Fruit fly (Drosophila melanogaster) whole organism, embryonic: ENCODE measurements around the gene alpha-Est3.

Experiments
- B-H2 ChIP-seq: fragments of 200-800 bp; sonication (Bioruptor generic); optimal IDR thresholded peaks from 2 replicates; lab custom pipeline; 2018; ENCODE audit warnings: missing biosample characterization, mild to moderate bottlenecking, missing genetic modification characterization
- CG10979 ChIP-seq: fragments of 200-800 bp; sonication (Bioruptor generic); optimal IDR thresholded peaks from 2 replicates; lab custom pipeline; 2018; ENCODE audit warnings: missing biosample characterization, mild to moderate bottlenecking, missing genetic modification characterization, moderate library complexity
- CG11456 ChIP-seq: fragments of 200-800 bp; sonication (Bioruptor generic); IDR thresholded peaks from 3 replicates; pipeline ENCODE4 v1.3.6; 2022; ENCODE audit warnings: missing biosample characterization, missing genetic modification characterization
- CG17385 ChIP-seq: fragments of 200-800 bp; sonication (Bioruptor generic); optimal IDR thresholded peaks from 3 replicates; lab custom pipeline; 2018; ENCODE audit warnings: missing biosample characterization, mild to moderate bottlenecking, missing genetic modification characterization
- CG17568 ChIP-seq: fragments of 200-800 bp; sonication (Bioruptor generic); optimal IDR thresholded peaks from 2 replicates; lab custom pipeline; 2018; ENCODE audit warnings: missing biosample characterization, mild to moderate bottlenecking, missing genetic modification characterization, moderate library complexity
- CG18619 ChIP-seq: fragments of 200-800 bp; sonication (Bioruptor generic); optimal IDR thresholded peaks from 3 replicates; lab custom pipeline; 2017; ENCODE audit warnings: missing biosample characterization, mild to moderate bottlenecking, missing genetic modification characterization
- CG30020 ChIP-seq: fragments of 200-800 bp; optimal IDR thresholded peaks from 2 replicates; lab custom pipeline; 2019; ENCODE audit warnings: missing biosample characterization, mild to moderate bottlenecking, missing genetic modification characterization, moderate library complexity
- CG31224 ChIP-seq: fragments of 200-800 bp; sonication (Bioruptor generic); IDR thresholded peaks from 2 replicates; pipeline ENCODE4 v1.3.6; 2022; ENCODE audit warnings: missing biosample characterization, missing genetic modification characterization
- CG31388 ChIP-seq: fragments of 200-800 bp; sonication (Bioruptor generic); optimal IDR thresholded peaks from 2 replicates; lab custom pipeline; 2016; ENCODE audit warnings: missing biosample characterization, missing genetic modification characterization
- CG31441 ChIP-seq: fragments of 200-800 bp; sonication (Bioruptor generic); IDR thresholded peaks from 2 replicates; pipeline ENCODE4 v1.3.6; 2022; ENCODE audit warnings: missing biosample characterization, missing genetic modification characterization
- CG3995 ChIP-seq: fragments of 200-800 bp; sonication (Bioruptor generic); optimal IDR thresholded peaks from 3 replicates; lab custom pipeline; 2016; ENCODE audit warnings: missing biosample characterization, missing genetic modification characterization
- CG4730 ChIP-seq: fragments of 200-800 bp; sonication (Bioruptor generic); IDR thresholded peaks from 2 replicates; pipeline ENCODE4 v1.3.6; 2022; ENCODE audit warnings: missing biosample characterization, missing genetic modification characterization
- CG6654 ChIP-seq: fragments of 200-800 bp; sonication (Bioruptor generic); optimal IDR thresholded peaks from 2 replicates; lab custom pipeline; 2017; ENCODE audit warnings: missing biosample characterization, mild to moderate bottlenecking, missing genetic modification characterization
- CG6683 ChIP-seq: fragments of 200-800 bp; sonication (Bioruptor generic); optimal IDR thresholded peaks from 2 replicates; lab custom pipeline; 2017; ENCODE audit warnings: missing biosample characterization, mild to moderate bottlenecking, missing genetic modification characterization, missing genetic modification reagents
- CG7987 ChIP-seq: fragments of 200-800 bp; sonication (Bioruptor generic); optimal IDR thresholded peaks from 2 replicates; lab custom pipeline; 2018; ENCODE audit warnings: missing biosample characterization, mild to moderate bottlenecking, missing genetic modification characterization, moderate library complexity
- CG9437 ChIP-seq: fragments of 200-800 bp; sonication (Bioruptor generic); optimal IDR thresholded peaks from 2 replicates; lab custom pipeline; 2018; ENCODE audit warnings: missing biosample characterization, mild to moderate bottlenecking, missing genetic modification characterization
- CG9932 ChIP-seq: fragments of 200-800 bp; sonication (Bioruptor generic); IDR thresholded peaks from 2 replicates; pipeline ENCODE4 v1.3.6; 2022; ENCODE audit warnings: missing biosample characterization, missing genetic modification characterization
- D19A ChIP-seq: fragments of 200-800 bp; optimal IDR thresholded peaks from 3 replicates; lab custom pipeline; 2019; ENCODE audit warnings: missing biosample characterization, mild to moderate bottlenecking, missing genetic modification characterization, moderate library complexity
- Dad ChIP-seq: fragments of 200-800 bp; sonication (Bioruptor generic); optimal IDR thresholded peaks from 3 replicates; lab custom pipeline; 2016; ENCODE audit warnings: missing biosample characterization, missing genetic modification characterization
- Dek ChIP-seq: fragments of 200-800 bp; sonication (Bioruptor generic); optimal IDR thresholded peaks from 3 replicates; lab custom pipeline; 2019; ENCODE audit warnings: missing biosample characterization, mild to moderate bottlenecking, missing genetic modification characterization, moderate library complexity
- E2f2 ChIP-seq: fragments of 200-800 bp; sonication (Bioruptor generic); IDR thresholded peaks from 2 replicates; pipeline ENCODE4 v1.3.6; 2022; ENCODE audit warnings: missing biosample characterization, missing genetic modification characterization
- Ets65A ChIP-seq: fragments of 200-800 bp; sonication (Bioruptor generic); peaks from one replicate; lab custom pipeline; 2016; ENCODE audit warnings: missing biosample characterization, missing genetic modification characterization
- GATAe ChIP-seq: fragments of 200-800 bp; sonication (Bioruptor generic); conservative IDR thresholded peaks from 2 replicates; pipeline ENCODE4 v1.3.6; 2022; ENCODE audit warnings: missing biosample characterization, missing genetic modification characterization
- H15 ChIP-seq: fragments of 200-800 bp; sonication (Bioruptor generic); IDR thresholded peaks from 3 replicates; pipeline ENCODE4 v1.3.6; 2022; ENCODE audit warnings: missing biosample characterization, missing genetic modification characterization
- HLH3B ChIP-seq: fragments of 200-800 bp; sonication (Bioruptor generic); IDR thresholded peaks from 2 replicates; pipeline ENCODE4 v1.3.6; 2022; ENCODE audit warnings: missing biosample characterization, missing genetic modification characterization
- Hey ChIP-seq: fragments of 200-800 bp; sonication (Bioruptor generic); optimal IDR thresholded peaks from 3 replicates; lab custom pipeline; 2018; ENCODE audit warnings: missing biosample characterization, mild to moderate bottlenecking, missing genetic modification characterization
- Max ChIP-seq: fragments of 200-800 bp; sonication (Bioruptor generic); optimal IDR thresholded peaks from 2 replicates; lab custom pipeline; 2016; ENCODE audit warnings: missing biosample characterization, mild to moderate bottlenecking, missing genetic modification characterization
- NFAT ChIP-seq: fragments of 200-800 bp; sonication (Bioruptor generic); IDR thresholded peaks from 2 replicates; pipeline ENCODE4 v1.3.6; 2022; ENCODE audit warnings: missing biosample characterization, missing genetic modification characterization
- Nf-YB ChIP-seq: fragments of 200-800 bp; sonication (Bioruptor generic); optimal IDR thresholded peaks from 3 replicates; lab custom pipeline; 2019; ENCODE audit warnings: missing biosample characterization, mild to moderate bottlenecking, missing genetic modification characterization, moderate library complexity
- PHDP ChIP-seq: fragments of 200-800 bp; sonication (Bioruptor generic); optimal IDR thresholded peaks from 3 replicates; lab custom pipeline; 2018; ENCODE audit warnings: missing biosample characterization, mild to moderate bottlenecking, missing genetic modification characterization, moderate library complexity
- Sry-β ChIP-seq: fragments of 200-800 bp; sonication (Bioruptor generic); optimal IDR thresholded peaks from 2 replicates; lab custom pipeline; 2018; ENCODE audit warnings: missing biosample characterization, mild to moderate bottlenecking, missing genetic modification characterization, moderate library complexity
- ab ChIP-seq: fragments of 200-800 bp; sonication (Bioruptor generic); optimal IDR thresholded peaks from 2 replicates; lab custom pipeline; 2016; ENCODE audit warnings: missing biosample characterization, missing genetic modification characterization
- ara ChIP-seq: fragments of 200-800 bp; sonication (Bioruptor generic); IDR thresholded peaks from 2 replicates; pipeline ENCODE4 v1.3.6; 2022; ENCODE audit warnings: missing biosample characterization, missing genetic modification characterization
- bcd ChIP-seq: fragments of 200-800 bp; sonication (Bioruptor generic); optimal IDR thresholded peaks from 2 replicates; lab custom pipeline; 2017; ENCODE audit warnings: missing biosample characterization, mild to moderate bottlenecking, missing genetic modification characterization
- corto ChIP-seq: fragments of 200-800 bp; sonication (Bioruptor generic); optimal IDR thresholded peaks from 2 replicates; lab custom pipeline; 2016; ENCODE audit warnings: missing biosample characterization, mild to moderate bottlenecking, missing genetic modification characterization, moderate library complexity
- exex ChIP-seq: fragments of 200-800 bp; sonication (Bioruptor generic); optimal IDR thresholded peaks from 4 replicates; lab custom pipeline; 2018; ENCODE audit warnings: missing biosample characterization, mild to moderate bottlenecking, missing genetic modification characterization, moderate library complexity
- h ChIP-seq: fragments of >200 bp; optimal IDR thresholded peaks from 2 replicates; lab custom pipeline; 2017
- insv ChIP-seq, 2 experiments: fragments of 200-800 bp; sonication (Bioruptor generic); optimal IDR thresholded peaks; 3 replicates each; lab custom pipeline; 2016 to 2018; ENCODE audit warnings: missing biosample characterization in 2 of 2, missing genetic modification characterization in 2 of 2
- ken ChIP-seq: fragments of 200-800 bp; sonication (Bioruptor generic); IDR thresholded peaks from 3 replicates; pipeline ENCODE4 v1.3.6; 2022; ENCODE audit warnings: missing biosample characterization, missing genetic modification characterization
- mirr ChIP-seq: fragments of 200-800 bp; sonication (Bioruptor generic); optimal IDR thresholded peaks from 3 replicates; lab custom pipeline; 2018; ENCODE audit warnings: missing biosample characterization, mild to moderate bottlenecking, missing genetic modification characterization
- repo ChIP-seq: fragments of 200-800 bp; sonication (Bioruptor generic); optimal IDR thresholded peaks from 2 replicates; lab custom pipeline; 2016; ENCODE audit warnings: missing biosample characterization, missing genetic modification characterization
- sc ChIP-seq, 3 experiments: fragments of >200 bp in 2 of 3; fragments of 200-800 bp in 1 of 3; sonication (Bioruptor generic) in 1 of 3; optimal IDR thresholded peaks; 2 replicates in 2 of 3; 3 replicates in 1 of 3; lab custom pipeline; 2017; ENCODE audit warnings: mild to moderate bottlenecking in 1 of 3, missing biosample characterization in 1 of 3, missing genetic modification characterization in 1 of 3, missing genetic modification reagents in 1 of 3
- slbo ChIP-seq: fragments of 200-800 bp; sonication (Bioruptor generic); IDR thresholded peaks from 2 replicates; pipeline ENCODE4 v1.3.6; 2022; ENCODE audit warnings: missing biosample characterization, missing genetic modification characterization
- sug ChIP-seq: fragments of 200-800 bp; optimal IDR thresholded peaks from 2 replicates; lab custom pipeline; 2019; ENCODE audit warnings: missing biosample characterization, mild to moderate bottlenecking, missing genetic modification characterization, moderate library complexity
- tll ChIP-seq, 2 experiments: fragments of 200-800 bp in 1 of 2; fragments of >200 bp in 1 of 2; sonication (Bioruptor generic) in 1 of 2; optimal IDR thresholded peaks; 2 replicates each; lab custom pipeline; 2017 to 2019; ENCODE audit warnings: missing biosample characterization in 2 of 2, missing genetic modification characterization in 2 of 2, mild to moderate bottlenecking in 1 of 2, moderate library complexity in 1 of 2
- vnd ChIP-seq: fragments of 200-800 bp; sonication (Bioruptor generic); IDR thresholded peaks from 3 replicates; pipeline ENCODE4 v1.3.6; 2022; ENCODE audit warnings: missing biosample characterization, missing genetic modification characterization; ENCODE audit not compliant: partially characterized antibody

alpha-Est3 gene

DNA sequence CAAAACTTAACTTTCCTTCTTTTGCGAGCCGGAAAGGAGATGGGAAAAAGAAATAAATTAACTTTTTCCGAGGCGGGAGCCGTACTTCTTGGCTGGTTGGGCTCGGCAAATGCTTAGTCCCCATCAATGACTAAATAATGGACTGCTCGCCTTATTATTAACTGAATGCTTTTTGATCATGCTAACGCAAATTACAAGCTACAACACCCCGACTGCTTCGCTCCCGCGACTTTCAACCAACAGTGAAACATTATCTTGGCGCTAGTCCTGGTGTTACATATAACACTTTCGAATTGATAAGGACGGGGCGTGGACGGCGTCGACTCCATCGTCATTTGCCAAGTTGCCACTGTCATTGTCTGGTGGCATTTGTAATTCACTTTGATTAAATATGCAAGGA is 10.3 kb upstream of the alpha-Est3 start, which contains the start of gene CG45545:
Gene CG45545 (plus strand): TSS at position 301 of the 400 bp plus-strand sequence.
- TF ChIP-seq NFAT (GFP tag; lab: Robert Waterston, UW) = no peak
- peak; percentile 7 for TF ChIP-seq Ets65A (GFP tag; lab: Kevin White, UChicago)
- no peak for TF ChIP-seq GATAe
- no peak for TF ChIP-seq CG10979 (tag; lab: Kevin White, UChicago)
- no peak for TF ChIP-seq HLH3B (GFP tag; lab: Robert Waterston, UW)
- TF ChIP-seq vnd (GFP tag; lab: Robert Waterston, UW) = 0 out of 3 replicates have a peak, but pooled peaks have one; percentile 25
- TF ChIP-seq Max (GFP tag; lab: Kevin White, UChicago) = no peak
- TF ChIP-seq, all 482 proteins: peak for 2

DNA sequence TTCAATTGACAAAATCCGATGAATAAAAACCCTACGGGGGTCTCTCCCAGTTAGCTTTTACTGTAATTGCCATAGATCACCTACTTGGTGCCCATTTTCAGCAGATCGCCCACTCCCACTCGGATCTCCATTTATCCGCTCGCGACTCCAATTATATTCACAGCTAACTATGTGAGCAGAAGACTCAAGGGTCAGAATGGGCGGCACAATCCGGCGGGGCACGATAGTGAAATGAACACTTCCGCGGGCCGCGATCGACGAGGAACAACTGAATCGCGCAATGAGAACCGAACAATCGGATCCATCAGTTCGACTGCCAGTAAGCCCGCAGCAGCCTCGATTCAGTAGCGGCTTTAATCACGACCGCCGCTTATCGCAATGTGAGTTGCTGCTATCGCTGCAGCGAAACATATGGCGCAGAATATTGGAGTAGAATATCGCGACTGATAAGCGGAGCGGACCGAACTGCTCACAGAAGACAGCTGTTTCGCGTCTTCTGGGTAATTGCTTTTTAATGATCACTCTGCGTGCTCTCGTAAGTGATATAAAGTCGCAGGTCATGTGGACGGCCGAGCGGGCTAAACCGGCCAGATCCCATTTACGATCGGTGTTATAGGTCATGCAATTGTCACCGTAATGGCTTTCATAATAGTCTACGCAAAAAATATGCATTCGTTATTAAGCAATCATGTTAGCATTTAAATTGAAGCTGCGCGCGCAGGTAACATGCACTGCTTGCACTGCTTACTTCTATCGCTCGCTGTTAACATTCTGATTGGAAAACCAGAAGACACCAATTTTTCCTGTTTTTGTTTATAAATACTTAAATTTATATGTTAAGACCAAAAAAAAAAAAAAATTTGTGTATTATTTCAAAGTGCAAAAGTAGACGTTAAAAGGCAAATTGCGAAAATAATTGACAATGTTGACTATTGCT is 7.6 kb upstream of the alpha-Est3 start, which contains the start of gene alpha-Est1:
Gene alpha-Est1 (minus strand): TSS at position 317 of the 937 bp plus-strand sequence.
- TF ChIP-seq exex (tag; lab: Kevin White, UChicago) = peak; percentile 51
- no peak for TF ChIP-seq h (lab: Kevin White, UChicago)
- no peak for TF ChIP-seq sc (optimal IDR thresholded peaks at IDR 0.05; lab: Kevin White, UChicago)
- no peak for TF ChIP-seq sc (GFP tag; optimal IDR thresholded peaks at IDR 0.05; lab: Kevin White, UChicago)
- peak; percentile 94 for TF ChIP-seq sug (tag; lab: Kevin White, UChicago)
- no peak for TF ChIP-seq CG31441 (GFP tag; lab: Robert Waterston, UW)
- no peak for TF ChIP-seq CG17568
- no peak for TF ChIP-seq B-H2 (GFP tag; lab: Kevin White, UChicago)
- TF ChIP-seq tll (GFP tag; optimal IDR thresholded peaks at IDR 0.05; lab: Kevin White, UChicago) = peak in 1 of 2 experiments; percentile 3
- 0 out of 2 replicates have a peak, but pooled peaks have one; percentile 10 for TF ChIP-seq slbo
- no peak for TF ChIP-seq Dad (GFP tag; lab: Kevin White, UChicago)
- no peak for TF ChIP-seq CG31388
- TF ChIP-seq Nf-YB (GFP tag; lab: Kevin White, UChicago) = no peak
- TF ChIP-seq CG7987 (GFP tag; lab: Kevin White, UChicago) = no peak
- TF ChIP-seq D19A = no peak
- peak; percentile 70 for TF ChIP-seq mirr (GFP tag; lab: Kevin White, UChicago)
- TF ChIP-seq E2f2 (GFP tag; lab: Robert Waterston, UW) = peak; percentile 63
- no peak for TF ChIP-seq CG4730
- no peak for TF ChIP-seq CG17385 (GFP tag; lab: Kevin White, UChicago)
- no peak for TF ChIP-seq CG18619
- TF ChIP-seq bcd (GFP tag; lab: Kevin White, UChicago) = no peak
- no peak for TF ChIP-seq CG11456 (GFP tag; lab: Robert Waterston, UW)
- TF ChIP-seq CG9437 = no peak
- TF ChIP-seq CG3995 = peak; percentile 32
- TF ChIP-seq CG6683 (GFP tag; lab: Kevin White, UChicago) = no peak
- peak in 1 of 2 experiments; percentile 88 for TF ChIP-seq insv (GFP tag; optimal IDR thresholded peaks at IDR 0.05; lab: Kevin White, UChicago)
- TF ChIP-seq Dek = no peak
- no peak for TF ChIP-seq PHDP (tag; lab: Kevin White, UChicago)
- no peak for TF ChIP-seq repo (GFP tag; lab: Kevin White, UChicago)
- TF ChIP-seq corto (GFP tag; lab: Kevin White, UChicago) = no peak
- no peak for TF ChIP-seq CG9932
- TF ChIP-seq Sry-β (GFP tag; lab: Kevin White, UChicago) = no peak
- 0 out of 2 replicates have a peak, but pooled peaks have one; percentile 6 for TF ChIP-seq CG31224 (GFP tag; lab: Robert Waterston, UW)
- TF ChIP-seq CG6654 (GFP tag; lab: Kevin White, UChicago) = no peak
- TF ChIP-seq Hey (tag; lab: Kevin White, UChicago) = no peak
- TF ChIP-seq ken (GFP tag; lab: Robert Waterston, UW) = 0 out of 3 replicates have a peak, but pooled peaks have one; percentile 22
- no peak for TF ChIP-seq ara (GFP tag; lab: Robert Waterston, UW)
- TF ChIP-seq CG30020 (tag; lab: Kevin White, UChicago) = no peak
- no peak for TF ChIP-seq H15 (GFP tag; lab: Robert Waterston, UW)
- no peak for TF ChIP-seq ab (GFP tag; lab: Kevin White, UChicago)
